Fruit fly (Drosophila melanogaster) whole organism, adult: ENCODE measurements around the gene CG43339.

ENCODE experiments used
- CG11617 ChIP-seq: fragments of 200-800 bp; sonication (Bioruptor generic); optimal IDR thresholded peaks from 2 replicates; lab custom pipeline; 2017; ENCODE audit warnings: mild to moderate bottlenecking, missing biosample characterization, missing genetic modification reagents, missing genetic modification characterization
- CG1620 ChIP-seq: fragments of 200-800 bp; sonication (Bioruptor generic); optimal IDR thresholded peaks from 2 replicates; lab custom pipeline; 2016; ENCODE audit warnings: missing biosample characterization, missing genetic modification characterization
- Crg-1 ChIP-seq: fragments of 200-800 bp; sonication (Bioruptor generic); optimal IDR thresholded peaks from 2 replicates; lab custom pipeline; 2016; ENCODE audit warnings: missing biosample characterization, missing genetic modification characterization
- Mnt ChIP-seq: fragments of 200-800 bp; sonication (Bioruptor generic); optimal IDR thresholded peaks from 2 replicates; lab custom pipeline; 2016; ENCODE audit warnings: missing biosample characterization, mild to moderate bottlenecking, missing genetic modification characterization
- cic ChIP-seq: fragments of 200-800 bp; sonication (Bioruptor generic); optimal IDR thresholded peaks from 2 replicates; lab custom pipeline; 2017; ENCODE audit warnings: missing biosample characterization, mild to moderate bottlenecking, missing genetic modification characterization, moderate library complexity
- cnc ChIP-seq, 2 experiments: fragments of >200 bp; optimal IDR thresholded peaks; 2 replicates each; lab custom pipeline; 2017
- tj ChIP-seq: fragments of 200-800 bp; sonication (Bioruptor generic); optimal IDR thresholded peaks from 3 replicates; lab custom pipeline; 2017; ENCODE audit warnings: missing biosample characterization, mild to moderate bottlenecking, missing genetic modification characterization, moderate library complexity

DNA sequence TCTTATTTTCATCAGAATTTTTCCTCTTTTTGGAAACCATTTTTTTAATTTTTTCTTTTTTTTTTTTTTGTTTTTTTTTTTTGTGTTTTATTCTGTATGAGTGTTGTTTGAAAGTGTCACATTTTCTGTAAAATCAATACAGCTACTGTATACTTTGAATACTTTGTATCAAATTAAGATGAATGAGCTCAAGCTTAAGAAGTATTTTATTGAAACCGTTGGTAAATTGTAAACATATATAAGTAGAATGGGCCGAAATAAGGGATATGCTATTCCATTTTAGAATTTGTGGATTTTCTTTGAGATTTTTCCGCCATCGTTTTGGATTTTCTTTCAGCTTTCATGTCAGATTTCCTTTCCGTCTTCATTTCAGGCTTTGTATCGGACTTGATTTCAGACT, 1.9 kb upstream of the CG43339 start, which contains the start of gene Mst36Fb:
- TF ChIP-seq CG11617 (GFP tag; lab: Kevin White, UChicago), result no peak
- TF ChIP-seq Crg-1 (GFP tag; lab: Kevin White, UChicago), result no peak
- no peak for TF ChIP-seq Mnt
- no peak for TF ChIP-seq cnc (optimal IDR thresholded peaks at IDR 0.05; lab: Kevin White, UChicago)
- no peak for TF ChIP-seq tj (GFP tag; lab: Kevin White, UChicago)
- TF ChIP-seq cic (GFP tag; lab: Kevin White, UChicago), result no peak
- no peak for TF ChIP-seq CG1620 (GFP tag; lab: Kevin White, UChicago)
